Fruit fly (Drosophila melanogaster): ENCODE measurements around the gene Hsp23.

The Hsp23 gene

DNA sequence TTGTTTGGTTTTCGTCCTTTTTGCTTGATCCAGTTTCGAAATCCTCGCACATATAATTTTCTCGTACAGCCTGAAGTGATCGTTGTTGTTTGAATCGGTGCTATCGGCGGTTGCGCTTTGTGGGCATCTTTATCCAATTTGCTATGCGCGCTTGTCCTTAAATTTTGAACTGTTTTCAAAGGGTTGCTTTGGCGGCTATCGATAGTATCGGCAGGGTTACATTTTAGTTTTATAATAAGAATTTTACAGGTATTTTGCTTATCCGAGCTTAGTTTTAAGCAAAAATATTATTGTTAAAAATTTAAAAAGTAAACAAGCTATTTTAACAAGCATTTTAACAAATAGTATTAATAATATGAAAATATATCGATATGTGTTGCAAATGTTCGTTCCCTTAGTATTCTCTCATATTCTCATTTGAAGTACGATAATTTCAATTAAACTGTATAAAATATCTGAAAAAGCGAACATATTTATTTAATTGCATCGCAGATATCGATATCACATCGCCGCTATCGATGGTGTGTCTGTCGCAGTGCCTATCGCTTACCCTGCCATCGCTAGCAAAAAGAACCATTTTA is 14.7 kb upstream of the Hsp23 start, which contains the start of the genes Klp67A and CG4452 (continued):
- TF ChIP-seq CG10267 (tag; optimal IDR thresholded peaks at IDR 0.05) = peak; percentile 75
- TF ChIP-seq slbo (GFP tag; IDR thresholded peaks at IDR 0.05) = peak; percentile 50; the same call in 1 of the 2 replicates
- TF ChIP-seq sim (GFP tag; IDR thresholded peaks at IDR 0.05) = no peak
- TF ChIP-seq CG15479 (GFP tag; optimal IDR thresholded peaks at IDR 0.05) = peak; percentile 27
- peak; percentile 93 for TF ChIP-seq vnd (GFP tag; IDR thresholded peaks at IDR 0.05; ENCODE audit: partially characterized antibody)
- TF ChIP-seq tin (GFP tag; optimal IDR thresholded peaks at IDR 0.05) = peak; percentile 55
- 0 out of 2 replicates have a peak, but pooled peaks have one; percentile 37 for TF ChIP-seq MBD-R2 (GFP tag; IDR thresholded peaks at IDR 0.05)
- TF ChIP-seq CG16813 (GFP tag; IDR thresholded peaks at IDR 0.05; ENCODE audit: partially characterized antibody) = peak; percentile 95
- peak; percentile 29 for TF ChIP-seq CG3281 (GFP tag; optimal IDR thresholded peaks at IDR 0.05)
- no peak for TF ChIP-seq CkIIα-i1 (GFP tag; IDR thresholded peaks at IDR 0.05)
- no peak for TF ChIP-seq trh (GFP tag; optimal IDR thresholded peaks at IDR 0.05)
- peak; percentile 43 for TF ChIP-seq Hr3 (GFP tag; optimal IDR thresholded peaks at IDR 0.05)
- no peak for TF ChIP-seq stc (GFP tag; IDR thresholded peaks at IDR 0.05)
- peak; percentile 17 for TF ChIP-seq CG4854 (GFP tag; optimal IDR thresholded peaks at IDR 0.05)
- peak; percentile 83 for TF ChIP-seq hbn (GFP tag; IDR thresholded peaks at IDR 0.05; ENCODE audit: partially characterized antibody)
- no peak for TF ChIP-seq Taf1 (GFP tag; IDR thresholded peaks at IDR 0.05)
- TF ChIP-seq tup (GFP tag; optimal IDR thresholded peaks at IDR 0.05) = no peak
- TF ChIP-seq CG12299 (tag; optimal IDR thresholded peaks at IDR 0.05) = no peak
- TF ChIP-seq emc (GFP tag; optimal IDR thresholded peaks at IDR 0.05) = no peak
- TF ChIP-seq CG14710 (tag; optimal IDR thresholded peaks at IDR 0.05) = peak; percentile 90
- no peak for TF ChIP-seq pan (optimal IDR thresholded peaks at IDR 0.05)
- TF ChIP-seq pan (GFP tag; optimal IDR thresholded peaks at IDR 0.05 in 1 of 2, IDR thresholded peaks at IDR 0.05 in 1 of 2) = peak in 1 of 2 experiments; percentile 5
- TF ChIP-seq lilli (GFP tag; optimal IDR thresholded peaks at IDR 0.05) = peak; percentile 58
- peak; percentile 21 for TF ChIP-seq CG12104 (GFP tag; optimal IDR thresholded peaks at IDR 0.05)
- peak; percentile 68 for TF ChIP-seq CG18262 (tag; optimal IDR thresholded peaks at IDR 0.05)
- 0 out of 2 replicates have a peak, but pooled peaks have one; percentile 24 for TF ChIP-seq CG9215 (GFP tag; IDR thresholded peaks at IDR 0.05)
- peak; percentile 39; the same call in 1 of the 2 replicates for TF ChIP-seq CG3847 (GFP tag; IDR thresholded peaks at IDR 0.05)
- peak; percentile 57 for TF ChIP-seq pzg (GFP tag; optimal IDR thresholded peaks at IDR 0.05)
- no peak for TF ChIP-seq gsb (GFP tag; IDR thresholded peaks at IDR 0.05)
- TF ChIP-seq GATAe (GFP tag; conservative IDR thresholded peaks at IDR 0.05) = no peak
- peak; percentile 25 for TF ChIP-seq zfh2 (GFP tag; optimal IDR thresholded peaks at IDR 0.05)
- peak; percentile 11 for TF ChIP-seq CG18011 (GFP tag; optimal IDR thresholded peaks at IDR 0.05)
- TF ChIP-seq CG12942 (GFP tag; optimal IDR thresholded peaks at IDR 0.05) = peak; percentile 3
- peak; percentile 5 for TF ChIP-seq Fer3 (tag; optimal IDR thresholded peaks at IDR 0.05)
- TF ChIP-seq Ssrp (tag; optimal IDR thresholded peaks at IDR 0.05) = peak; percentile 32
- no peak for TF ChIP-seq CG4730 (GFP tag; IDR thresholded peaks at IDR 0.05)
- peak; percentile 20 for TF ChIP-seq HmgZ (tag; optimal IDR thresholded peaks at IDR 0.05)
- TF ChIP-seq CG17328 (GFP tag; IDR thresholded peaks at IDR 0.05) = no peak
- peak; percentile 39 for TF ChIP-seq YL-1 (GFP tag; optimal IDR thresholded peaks at IDR 0.05)
- peak; percentile 99 for TF ChIP-seq psq (GFP tag; optimal IDR thresholded peaks at IDR 0.05)

DNA sequence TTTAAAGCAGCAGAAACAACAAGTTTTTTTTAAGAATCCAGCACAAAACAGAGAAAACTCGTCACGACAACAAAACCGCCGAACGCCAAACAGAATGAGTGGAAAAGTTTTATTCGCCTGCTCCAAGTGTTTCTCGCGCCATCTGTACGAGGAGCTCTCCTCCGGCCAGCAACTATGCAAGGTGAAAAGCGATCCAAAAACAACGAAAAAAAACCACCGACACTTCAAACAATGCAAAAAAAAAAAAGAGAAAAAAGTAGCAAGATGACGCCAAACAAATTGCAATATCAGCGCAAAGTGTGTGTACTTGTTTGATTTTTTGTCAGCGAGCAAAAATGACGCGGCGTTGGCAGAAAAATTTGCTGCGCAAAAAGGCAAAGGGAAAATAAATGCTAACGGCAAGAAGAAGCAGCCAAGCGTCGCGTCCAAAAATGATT is 14.2 kb upstream of the Hsp23 start:
- 0 out of 3 replicates have a peak, but pooled peaks have one; percentile 1 for TF ChIP-seq CG14050 (GFP tag; IDR thresholded peaks at IDR 0.05)
- peak; percentile 31 for TF ChIP-seq YL-1 (GFP tag; optimal IDR thresholded peaks at IDR 0.05)
- TF ChIP-seq aop (GFP tag; IDR thresholded peaks at IDR 0.05) = no peak
- no peak for TF ChIP-seq CG12942 (GFP tag; optimal IDR thresholded peaks at IDR 0.05)
- TF ChIP-seq CG13624 (GFP tag; optimal IDR thresholded peaks at IDR 0.05) = peak; percentile 44
- peak; percentile 90 for TF ChIP-seq nom (GFP tag; optimal IDR thresholded peaks at IDR 0.05)
- peak in 1 of 2 experiments; percentile 81 for TF ChIP-seq bsh (GFP tag; optimal IDR thresholded peaks at IDR 0.05)
- TF ChIP-seq CG8924 (tag; optimal IDR thresholded peaks at IDR 0.05) = no peak
- TF ChIP-seq cg (GFP tag; optimal IDR thresholded peaks at IDR 0.05) = no peak
- TF ChIP-seq CG4617 (GFP tag; optimal IDR thresholded peaks at IDR 0.05; ENCODE audit: borderline replicate concordance) = peak; percentile 25
- peak; percentile 5 for TF ChIP-seq kah (GFP tag; optimal IDR thresholded peaks at IDR 0.05)
- TF ChIP-seq CG17385 (GFP tag; optimal IDR thresholded peaks at IDR 0.05) = peak; percentile 87
- TF ChIP-seq MESR4 (GFP tag; optimal IDR thresholded peaks at IDR 0.05) = peak; percentile 65

All from whole organism, embryonic.